Worm (Caenorhabditis elegans) whole organism, L1 larva: ENCODE data around the gene Y46E12BL.2.

Experiments
- C34B4.2 ChIP-seq: sonication (generic microtip); optimal IDR thresholded peaks from 2 replicates; lab custom pipeline; 2017; ENCODE audit warnings: mild to moderate bottlenecking, missing genetic modification characterization, missing compliant biosample characterization
- F16B12.6 ChIP-seq: fragments of 150-350 bp; optimal IDR thresholded peaks from 2 replicates; lab custom pipeline; 2014; ENCODE audit warnings: missing biosample characterization, missing genetic modification characterization
- aha-1 ChIP-seq: fragments of 150-350 bp; optimal IDR thresholded peaks from 2 replicates; lab custom pipeline; 2014; ENCODE audit warnings: missing biosample characterization, missing genetic modification characterization
- aly-2 ChIP-seq: fragments of 150-350 bp; optimal IDR thresholded peaks from 2 replicates; lab custom pipeline; 2014; ENCODE audit warnings: missing biosample characterization, missing genetic modification characterization
- blmp-1 ChIP-seq: fragments of 150-350 bp; optimal IDR thresholded peaks from 2 replicates; lab custom pipeline; 2014; ENCODE audit warnings: missing biosample characterization, missing genetic modification characterization
- ceh-63 ChIP-seq: fragments of 200-800 bp; sonication (Bioruptor generic); optimal IDR thresholded peaks from 2 replicates; lab custom pipeline; 2018; ENCODE audit warnings: mild to moderate bottlenecking, missing genetic modification characterization, missing compliant biosample characterization
- ceh-88 ChIP-seq: fragments of 200-800 bp; sonication (Bioruptor generic); IDR thresholded peaks from 2 replicates; pipeline ENCODE4 v1.3.6; 2022; ENCODE audit warnings: missing genetic modification characterization, missing compliant biosample characterization
- ceh-90 ChIP-seq: sonication (generic microtip); optimal IDR thresholded peaks from 2 replicates; lab custom pipeline; 2016; ENCODE audit warnings: missing genetic modification characterization, missing compliant biosample characterization
- ces-1 ChIP-seq: fragments of 150-350 bp; optimal IDR thresholded peaks from 2 replicates; lab custom pipeline; 2014; ENCODE audit warnings: missing biosample characterization, missing genetic modification reagents, missing genetic modification characterization
- dpl-1 ChIP-seq, 3 experiments: fragments of 150-350 bp in 2 of 3; sonication (generic microtip) in 1 of 3; optimal IDR thresholded peaks; 2 replicates each; lab custom pipeline; 2014 to 2017; ENCODE audit warnings: missing biosample characterization in 3 of 3, missing genetic modification characterization in 3 of 3, missing genetic modification reagents in 3 of 3
- efl-1 ChIP-seq, 4 experiments: fragments of 150-350 bp; optimal IDR thresholded peaks in 3 of 4; peaks in 1 of 4; 1 replicate in 1 of 4; 2 replicates in 3 of 4; lab custom pipeline; 2014; ENCODE audit warnings: missing biosample characterization in 2 of 4, missing genetic modification characterization in 2 of 4, missing genetic modification reagents in 2 of 4
- egl-13 ChIP-seq: sonication (generic microtip); optimal IDR thresholded peaks from 2 replicates; lab custom pipeline; 2016; ENCODE audit warnings: missing genotype, missing genetic modification reagents, missing genetic modification characterization, missing compliant biosample characterization
- elt-2 ChIP-seq: sonication (generic microtip); optimal IDR thresholded peaks from 2 replicates; lab custom pipeline; 2016; ENCODE audit warnings: missing genetic modification characterization, mild to moderate bottlenecking, inconsistent platforms, missing compliant biosample characterization, missing genetic modification reagents
- elt-3 ChIP-seq, 6 experiments: fragments of 150-350 bp in 1 of 6; sonication (generic microtip); optimal IDR thresholded peaks; 2 replicates each; lab custom pipeline; 2017 to 2018; ENCODE audit warnings: missing biosample characterization in 6 of 6, missing genetic modification characterization in 6 of 6, inconsistent platforms in 1 of 6
- fkh-10 ChIP-seq: sonication (generic microtip); optimal IDR thresholded peaks from 2 replicates; lab custom pipeline; 2017; ENCODE audit warnings: missing biosample characterization, missing genetic modification reagents, missing genetic modification characterization
- fos-1 ChIP-seq: fragments of 150-350 bp; optimal IDR thresholded peaks from 2 replicates; lab custom pipeline; 2014; ENCODE audit warnings: missing biosample characterization, missing genetic modification characterization
- grh-1 ChIP-seq: fragments of 200-800 bp; sonication (Bioruptor generic); IDR thresholded peaks from 2 replicates; pipeline ENCODE4 v1.3.6; 2022; ENCODE audit warnings: missing genetic modification reagents, missing genetic modification characterization, missing compliant biosample characterization
- hlh-17 ChIP-seq: fragments of 200-800 bp; sonication (Bioruptor generic); optimal IDR thresholded peaks from 2 replicates; lab custom pipeline; 2018; ENCODE audit warnings: missing genetic modification characterization, mild to moderate bottlenecking, missing compliant biosample characterization, moderate library complexity, borderline replicate concordance
- hlh-4 ChIP-seq: sonication (generic microtip); optimal IDR thresholded peaks from 2 replicates; lab custom pipeline; 2016; ENCODE audit warnings: mild to moderate bottlenecking, missing genetic modification characterization, missing compliant biosample characterization
- irx-1 ChIP-seq: sonication (generic microtip); optimal IDR thresholded peaks from 2 replicates; lab custom pipeline; 2016; ENCODE audit warnings: missing genetic modification characterization, missing compliant biosample characterization
- isw-1 ChIP-seq: fragments of 200-800 bp; sonication (Bioruptor generic); IDR thresholded peaks from 2 replicates; pipeline ENCODE4 v1.3.6; 2022; ENCODE audit warnings: missing genetic modification characterization, missing compliant biosample characterization
- jun-1 ChIP-seq: fragments of 150-350 bp; optimal IDR thresholded peaks from 2 replicates; lab custom pipeline; 2014; ENCODE audit warnings: missing biosample characterization, missing genetic modification reagents, missing genetic modification characterization
- lin-14 ChIP-seq: fragments of 200-800 bp; sonication (Bioruptor generic); optimal IDR thresholded peaks from 2 replicates; lab custom pipeline; 2018; ENCODE audit warnings: mild to moderate bottlenecking, missing genetic modification characterization, moderate library complexity, missing compliant biosample characterization
- lin-35 ChIP-seq, 2 experiments: fragments of 150-350 bp; optimal IDR thresholded peaks; 2 replicates each; lab custom pipeline; 2014; ENCODE audit warnings: missing biosample characterization in 2 of 2, missing genetic modification characterization in 2 of 2, missing genetic modification reagents in 2 of 2
- nhr-11 ChIP-seq: fragments of 150-350 bp; optimal IDR thresholded peaks from 2 replicates; lab custom pipeline; 2014; ENCODE audit warnings: missing biosample characterization, missing genetic modification characterization
- nhr-20 ChIP-seq: sonication (generic microtip); optimal IDR thresholded peaks from 2 replicates; lab custom pipeline; 2016; ENCODE audit warnings: mild to moderate bottlenecking, missing genetic modification characterization, missing compliant biosample characterization
- nhr-47 ChIP-seq: sonication (generic microtip); optimal IDR thresholded peaks from 2 replicates; lab custom pipeline; 2016; ENCODE audit warnings: mild to moderate bottlenecking, missing genetic modification characterization, moderate library complexity, missing compliant biosample characterization
- nhr-71 ChIP-seq: sonication (generic microtip); optimal IDR thresholded peaks from 2 replicates; lab custom pipeline; 2016; ENCODE audit warnings: mild to moderate bottlenecking, missing genetic modification characterization, moderate library complexity, missing compliant biosample characterization
- nhr-85 ChIP-seq: sonication (generic microtip); peaks from one replicate; lab custom pipeline; 2016; ENCODE audit warnings: missing genetic modification characterization, inconsistent platforms, missing compliant biosample characterization
- nhr-90 ChIP-seq: sonication (generic microtip); optimal IDR thresholded peaks from 2 replicates; lab custom pipeline; 2016; ENCODE audit warnings: mild to moderate bottlenecking, missing genetic modification characterization, missing compliant biosample characterization; ENCODE audit not compliant: poor library complexity
- pag-3 ChIP-seq: sonication (generic microtip); optimal IDR thresholded peaks from 2 replicates; lab custom pipeline; 2017; ENCODE audit warnings: missing genetic modification characterization, mild to moderate bottlenecking, missing compliant biosample characterization, antibody characterized with exemption, borderline replicate concordance; ENCODE audit not compliant: insufficient read depth
- pax-3 ChIP-seq: fragments of 200-800 bp; sonication (Bioruptor generic); optimal IDR thresholded peaks from 2 replicates; lab custom pipeline; 2018; ENCODE audit warnings: mild to moderate bottlenecking, missing genetic modification characterization, moderate library complexity, missing compliant biosample characterization
- sox-4 ChIP-seq: sonication (generic microtip); optimal IDR thresholded peaks from 2 replicates; lab custom pipeline; 2016; ENCODE audit warnings: missing genetic modification characterization, missing compliant biosample characterization
- sup-37 ChIP-seq: fragments of 200-800 bp; sonication (Bioruptor generic); optimal IDR thresholded peaks from 2 replicates; lab custom pipeline; 2018; ENCODE audit warnings: mild to moderate bottlenecking, missing genetic modification characterization, missing compliant biosample characterization
- swsn-7 ChIP-seq: sonication (generic microtip); optimal IDR thresholded peaks from 2 replicates; lab custom pipeline; 2016; ENCODE audit warnings: missing genetic modification characterization, missing compliant biosample characterization
- tbx-2 ChIP-seq: sonication (generic microtip); optimal IDR thresholded peaks from 2 replicates; lab custom pipeline; 2016; ENCODE audit warnings: missing genetic modification characterization, missing compliant biosample characterization
- unc-130 ChIP-seq: fragments of 150-350 bp; optimal IDR thresholded peaks from 2 replicates; lab custom pipeline; 2017; ENCODE audit warnings: missing biosample characterization, missing genetic modification characterization, inconsistent platforms
- unc-30 ChIP-seq: sonication (generic microtip); optimal IDR thresholded peaks from 2 replicates; lab custom pipeline; 2017; ENCODE audit warnings: missing biosample characterization, missing genetic modification characterization
- unc-62 ChIP-seq: fragments of 150-350 bp; optimal IDR thresholded peaks from 2 replicates; lab custom pipeline; 2014; ENCODE audit warnings: missing biosample characterization, missing genetic modification reagents, missing genetic modification characterization
- xbp-1 ChIP-seq: sonication (generic microtip); optimal IDR thresholded peaks from 2 replicates; lab custom pipeline; 2016; ENCODE audit warnings: missing genetic modification characterization, missing compliant biosample characterization
- zip-4 ChIP-seq: fragments of 200-800 bp; sonication (Bioruptor generic); optimal IDR thresholded peaks from 2 replicates; lab custom pipeline; 2018; ENCODE audit warnings: mild to moderate bottlenecking, missing genetic modification characterization, moderate library complexity, missing compliant biosample characterization
- ztf-11 ChIP-seq, 2 experiments: sonication (generic microtip); optimal IDR thresholded peaks; 2 replicates each; lab custom pipeline; 2016 to 2017; ENCODE audit warnings: missing genetic modification characterization in 2 of 2, missing biosample characterization in 1 of 2, missing compliant biosample characterization in 1 of 2

Y46E12BL.2 gene

ce11 chrII:15263054-15263755 lies 30.5 kb downstream of the Y46E12BL.2 start (continued):
- peak; percentile 84 for TF ChIP-seq blmp-1
- TF ChIP-seq lin-35 (GFP tag; optimal IDR thresholded peaks at IDR 0.05; lab: Kevin White, UChicago): peak; percentile 25 to 76
- peak; percentile 28 for TF ChIP-seq irx-1 (tag; lab: Kevin White, UChicago)
- TF ChIP-seq pag-3: no peak
- TF ChIP-seq fkh-10 (GFP tag; lab: Kevin White, UChicago): no peak
- TF ChIP-seq elt-3 (tag; optimal IDR thresholded peaks at IDR 0.05; lab: Kevin White, UChicago): peak in 4 of 6 experiments; percentile 8 to 84 (median 66)
- peak; percentile 59 for TF ChIP-seq jun-1 (tag; lab: Kevin White, UChicago)
- TF ChIP-seq nhr-47 (tag; lab: Kevin White, UChicago): peak; percentile 52
- no peak for TF ChIP-seq isw-1 (GFP tag; lab: Robert Waterston, UW)
- TF ChIP-seq ztf-11 (tag; optimal IDR thresholded peaks at IDR 0.05; lab: Kevin White, UChicago): peak in 1 of 2 experiments; percentile 14
- TF ChIP-seq xbp-1 (tag; lab: Kevin White, UChicago): peak; percentile 19
- TF ChIP-seq unc-62 (GFP tag; lab: Kevin White, UChicago): no peak
- TF ChIP-seq aly-2 (tag; lab: Kevin White, UChicago): no peak
- TF ChIP-seq egl-13: no peak

- TF ChIP-seq sox-4 (tag; lab: Kevin White, UChicago): no peak
- TF ChIP-seq irx-1 (tag; lab: Kevin White, UChicago): no peak
- TF ChIP-seq hlh-4 (tag; lab: Kevin White, UChicago): no peak
- no peak for TF ChIP-seq pax-3 (tag; lab: Kevin White, UChicago)
- no peak for TF ChIP-seq sup-37 (GFP tag; lab: Kevin White, UChicago)
- no peak for TF ChIP-seq nhr-11
- TF ChIP-seq pag-3: no peak
Measured at ce11 chrII:15264593-15264992, 31.8 kb downstream of the Y46E12BL.2 start.

ce11 chrII:15265469-15265868 lies 32.7 kb downstream of the Y46E12BL.2 start:
- TF ChIP-seq ceh-90 (tag; lab: Kevin White, UChicago) (no peak), unc-30 (tag; lab: Kevin White, UChicago) (no peak)

- TF ChIP-seq efl-1 (optimal IDR thresholded peaks at IDR 0.05; lab: Kevin White, UChicago): no peak
- no peak for TF ChIP-seq efl-1 (GFP tag; optimal IDR thresholded peaks at IDR 0.05 in 1 of 2; lab: Kevin White, UChicago)
- TF ChIP-seq jun-1 (tag; lab: Kevin White, UChicago): no peak
- no peak for TF ChIP-seq tbx-2 (tag; lab: Kevin White, UChicago)
- TF ChIP-seq nhr-11: no peak
- TF ChIP-seq ceh-88 (GFP tag; lab: Robert Waterston, UW): no peak
- TF ChIP-seq aly-2 (tag; lab: Kevin White, UChicago): no peak
- no peak for TF ChIP-seq ceh-63 (GFP tag; lab: Kevin White, UChicago)
- TF ChIP-seq hlh-17 (GFP tag; lab: Kevin White, UChicago): no peak
- TF ChIP-seq ceh-90 (tag; lab: Kevin White, UChicago): no peak
- no peak for TF ChIP-seq aha-1 (tag; lab: Kevin White, UChicago)
- no peak for TF ChIP-seq elt-2 (tag; lab: Kevin White, UChicago)
- TF ChIP-seq ces-1 (GFP tag; lab: Kevin White, UChicago): no peak
- TF ChIP-seq grh-1: no peak
- TF ChIP-seq C34B4.2 (tag; lab: Kevin White, UChicago): no peak
Measured at ce11 chrII:15265951-15266350, 33.2 kb downstream of the Y46E12BL.2 start.

ce11 chrII:15266487-15266886 lies 33.7 kb downstream of the Y46E12BL.2 start:
- no peak for TF ChIP-seq F16B12.6 (tag; lab: Kevin White, UChicago)
- TF ChIP-seq xbp-1 (tag; lab: Kevin White, UChicago): no peak
- no peak for TF ChIP-seq sup-37 (GFP tag; lab: Kevin White, UChicago)
- TF ChIP-seq nhr-71: no peak
- TF ChIP-seq lin-14 (GFP tag; lab: Kevin White, UChicago): peak; percentile 34
- peak; percentile 25 for TF ChIP-seq unc-130 (tag; lab: Kevin White, UChicago)
- peak in 1 of 2 experiments; percentile 6 for TF ChIP-seq lin-35 (GFP tag; optimal IDR thresholded peaks at IDR 0.05; lab: Kevin White, UChicago)
- no peak for TF ChIP-seq fos-1 (tag; lab: Kevin White, UChicago)
- TF ChIP-seq fkh-10 (GFP tag; lab: Kevin White, UChicago): no peak
- no peak for TF ChIP-seq zip-4 (GFP tag; lab: Kevin White, UChicago)
- TF ChIP-seq nhr-90 (tag; lab: Kevin White, UChicago): peak; percentile 24
- peak; percentile 79 for TF ChIP-seq nhr-85
- TF ChIP-seq jun-1 (tag; lab: Kevin White, UChicago): peak; percentile 16
- peak in 2 of 6 experiments; percentile 23 to 62 for TF ChIP-seq elt-3 (tag; optimal IDR thresholded peaks at IDR 0.05; lab: Kevin White, UChicago)
- TF ChIP-seq dpl-1 (GFP tag; optimal IDR thresholded peaks at IDR 0.05; lab: Kevin White, UChicago): no peak
- peak; percentile 38 for TF ChIP-seq nhr-20 (tag; lab: Kevin White, UChicago)
- no peak for TF ChIP-seq swsn-7 (tag; lab: Kevin White, UChicago)
